Fruit fly (Drosophila melanogaster): ENCODE measurements around the gene CG44038.

The CG44038 gene

DNA sequence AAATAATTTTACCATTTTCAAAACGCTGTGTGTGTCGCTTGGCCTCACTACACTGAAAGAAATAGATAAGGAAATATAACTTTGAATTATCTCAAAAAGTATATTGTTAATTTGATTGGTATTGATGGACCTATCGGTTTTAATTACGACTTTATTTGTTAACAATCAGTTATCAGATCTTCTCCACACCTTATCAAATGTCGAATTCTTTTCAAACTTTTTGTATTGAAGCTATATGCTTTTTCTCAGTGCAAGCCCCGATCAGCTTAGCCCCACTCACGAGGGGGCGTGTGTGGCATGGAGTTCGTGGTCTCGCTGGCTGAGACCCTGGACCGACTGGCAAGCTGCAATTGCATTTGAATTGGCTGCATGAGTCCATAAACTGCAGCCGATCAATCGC is 36.5 kb downstream of the CG44038 start (continued):
- TF ChIP-seq CG11902 (GFP tag; optimal IDR thresholded peaks at IDR 0.05) (no peak), Ets96B (tag; optimal IDR thresholded peaks at IDR 0.05) (peak; percentile 39), CG4318 (GFP tag; optimal IDR thresholded peaks at IDR 0.05) (peak; percentile 39), CG15336 (GFP tag; IDR thresholded peaks at IDR 0.05) (peak; percentile 84), CG8319 (GFP tag; optimal IDR thresholded peaks at IDR 0.05) (no peak), CG6808 (GFP tag; optimal IDR thresholded peaks at IDR 0.05) (peak; percentile 8), Sox14 (GFP tag; optimal IDR thresholded peaks at IDR 0.05) (peak; percentile 45), topi (GFP tag; optimal IDR thresholded peaks at IDR 0.05) (no peak), Hr4 (GFP tag; optimal IDR thresholded peaks at IDR 0.05) (peak; percentile 81), eg (GFP tag; IDR thresholded peaks at IDR 0.05) (peak; percentile 84), Sox15 (GFP tag; optimal IDR thresholded peaks at IDR 0.05) (no peak), Gug (GFP tag; IDR thresholded peaks at IDR 0.05) (peak; percentile 58), CG1621 (tag; optimal IDR thresholded peaks at IDR 0.05) (peak; percentile 2), Sox102F (GFP tag; optimal IDR thresholded peaks at IDR 0.05) (no peak), CG7368 (GFP tag; optimal IDR thresholded peaks at IDR 0.05) (no peak), CG10669 (GFP tag; optimal IDR thresholded peaks at IDR 0.05) (peak; percentile 18), CG11762 (GFP tag; optimal IDR thresholded peaks at IDR 0.05; ENCODE audit: insufficient read depth) (no peak)

dm6 chr3R:12301528-12301927 is 40.8 kb downstream of the CG44038 start:
- no peak for TF ChIP-seq esn (GFP tag; optimal IDR thresholded peaks at IDR 0.05)
- no peak for TF ChIP-seq Hr4 (GFP tag; optimal IDR thresholded peaks at IDR 0.05)
- TF ChIP-seq CG3919 (GFP tag; optimal IDR thresholded peaks at IDR 0.05), result peak; percentile 7
- 0 out of 3 replicates have a peak, but pooled peaks have one; percentile 4 for TF ChIP-seq eg (GFP tag; IDR thresholded peaks at IDR 0.05)
- TF ChIP-seq svp (GFP tag), result peak; percentile 66

DNA sequence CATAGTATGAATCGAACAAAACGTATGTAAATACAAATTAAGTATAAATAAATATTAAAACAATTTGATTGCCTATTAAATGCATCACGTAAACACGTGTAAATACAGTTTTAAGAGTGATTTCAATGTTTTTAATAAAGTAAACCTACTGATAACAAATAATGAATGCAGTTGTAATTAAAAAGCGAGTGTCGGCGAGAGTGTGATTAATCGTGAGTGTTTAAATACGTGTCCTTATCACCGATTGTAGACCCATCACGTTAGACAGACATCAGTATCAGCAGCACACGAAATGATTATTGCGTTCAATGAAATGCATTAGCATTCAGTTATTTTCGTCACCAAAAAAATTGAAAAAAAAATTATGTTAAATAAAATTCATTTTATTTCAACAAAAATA is 42.1 kb downstream of the CG44038 start:
- TF ChIP-seq CG6163 (GFP tag; IDR thresholded peaks at IDR 0.05) (no peak), svp (GFP tag) (peak; percentile 76)

DNA sequence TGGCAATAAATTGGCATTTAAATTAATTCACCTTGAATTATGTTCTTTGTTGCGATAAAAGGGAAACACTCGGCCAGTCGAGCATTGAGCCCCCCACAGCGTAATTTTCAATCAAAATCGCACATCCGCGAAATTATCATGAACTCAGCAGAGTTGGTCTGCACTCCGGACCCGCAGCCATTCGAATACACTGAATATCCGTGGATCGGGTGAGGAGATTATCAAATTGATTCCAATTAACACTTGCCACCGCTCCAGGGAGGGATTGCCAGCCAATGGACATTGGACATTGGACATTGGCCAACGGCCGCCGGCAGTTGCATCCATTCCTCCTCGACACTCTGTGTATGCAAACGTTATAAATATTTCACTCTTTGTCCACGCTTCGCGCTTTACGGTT is 46.8 kb downstream of the CG44038 start:
- TF ChIP-seq net (GFP tag; optimal IDR thresholded peaks at IDR 0.05) (no peak), CG11294 (GFP tag; IDR thresholded peaks at IDR 0.05) (no peak), svp (GFP tag) (peak; percentile 91), CG34406 (GFP tag; optimal IDR thresholded peaks at IDR 0.05) (no peak), Lpt (GFP tag; optimal IDR thresholded peaks at IDR 0.05) (no peak), CG6792 (GFP tag; optimal IDR thresholded peaks at IDR 0.05) (no peak)
